Fruit fly (Drosophila melanogaster) whole organism, embryonic: Measurements from ENCODE around the gene Frmd5.

Experiments
- BEAF-32 ChIP-seq: fragments of 200-800 bp; sonication (Bioruptor generic); optimal IDR thresholded peaks from 3 replicates; lab custom pipeline; 2017; ENCODE audit warnings: missing biosample characterization, missing genetic modification characterization, mild to moderate bottlenecking, moderate library complexity, missing genetic modification reagents
- Bteb2 ChIP-seq: fragments of 200-800 bp; sonication (Bioruptor generic); optimal IDR thresholded peaks from 2 replicates; lab custom pipeline; 2016; ENCODE audit warnings: missing biosample characterization, missing genetic modification characterization
- CG10267 ChIP-seq: fragments of 200-800 bp; sonication (Bioruptor generic); optimal IDR thresholded peaks from 2 replicates; lab custom pipeline; 2018; ENCODE audit warnings: missing biosample characterization, mild to moderate bottlenecking, missing genetic modification characterization, moderate library complexity
- CG12659 ChIP-seq: fragments of 200-800 bp; sonication (Bioruptor generic); optimal IDR thresholded peaks from 3 replicates; lab custom pipeline; 2017; ENCODE audit warnings: mild to moderate bottlenecking, missing biosample characterization, missing genetic modification reagents, missing genetic modification characterization
- CG13287 ChIP-seq: fragments of 200-800 bp; sonication (Bioruptor generic); IDR thresholded peaks from 2 replicates; pipeline ENCODE4 v1.3.6; 2022; ENCODE audit warnings: missing biosample characterization, missing genetic modification characterization; ENCODE audit not compliant: partially characterized antibody
- CG14710 ChIP-seq: fragments of 200-800 bp; sonication (Bioruptor generic); optimal IDR thresholded peaks from 3 replicates; lab custom pipeline; 2019; ENCODE audit warnings: missing biosample characterization, mild to moderate bottlenecking, missing genetic modification characterization, moderate library complexity
- CG14965 ChIP-seq: fragments of 200-800 bp; sonication (Bioruptor generic); optimal IDR thresholded peaks from 2 replicates; lab custom pipeline; 2016; ENCODE audit warnings: missing biosample characterization, missing genetic modification characterization, borderline replicate concordance
- CG15514 ChIP-seq: fragments of 200-800 bp; sonication (Bioruptor generic); optimal IDR thresholded peaks from 3 replicates; lab custom pipeline; 2017; ENCODE audit warnings: missing biosample characterization, missing genetic modification characterization, mild to moderate bottlenecking, moderate library complexity, missing genetic modification reagents
- CG1603 ChIP-seq: fragments of 200-800 bp; sonication (Bioruptor generic); optimal IDR thresholded peaks from 2 replicates; lab custom pipeline; 2019; ENCODE audit warnings: missing biosample characterization, mild to moderate bottlenecking, missing genetic modification characterization, moderate library complexity
- CG17186 ChIP-seq: fragments of 200-800 bp; sonication (Bioruptor generic); optimal IDR thresholded peaks from 3 replicates; lab custom pipeline; 2017; ENCODE audit warnings: missing biosample characterization, missing genetic modification reagents, missing genetic modification characterization
- CG2712 ChIP-seq: fragments of 200-800 bp; optimal IDR thresholded peaks from 3 replicates; lab custom pipeline; 2019; ENCODE audit warnings: missing biosample characterization, mild to moderate bottlenecking, missing genetic modification characterization, moderate library complexity
- CG30020 ChIP-seq: fragments of 200-800 bp; optimal IDR thresholded peaks from 2 replicates; lab custom pipeline; 2019; ENCODE audit warnings: missing biosample characterization, mild to moderate bottlenecking, missing genetic modification characterization, moderate library complexity
- CG34376 ChIP-seq: fragments of 200-800 bp; sonication (Bioruptor generic); optimal IDR thresholded peaks from 2 replicates; lab custom pipeline; 2018; ENCODE audit warnings: missing biosample characterization, mild to moderate bottlenecking, missing genetic modification characterization
- CG3995 ChIP-seq: fragments of 200-800 bp; sonication (Bioruptor generic); optimal IDR thresholded peaks from 3 replicates; lab custom pipeline; 2016; ENCODE audit warnings: missing biosample characterization, missing genetic modification characterization
- CG4617 ChIP-seq: fragments of 200-800 bp; sonication (Bioruptor generic); optimal IDR thresholded peaks from 3 replicates; lab custom pipeline; 2016; ENCODE audit warnings: missing biosample characterization, missing genetic modification characterization, borderline replicate concordance
- CG4730 ChIP-seq: fragments of 200-800 bp; sonication (Bioruptor generic); IDR thresholded peaks from 2 replicates; pipeline ENCODE4 v1.3.6; 2022; ENCODE audit warnings: missing biosample characterization, missing genetic modification characterization
- CG8290 ChIP-seq, 3 experiments: fragments of 200-800 bp; sonication (Bioruptor generic); optimal IDR thresholded peaks; 2 replicates each; lab custom pipeline; 2016 to 2019; ENCODE audit warnings: missing biosample characterization in 3 of 3, missing genetic modification characterization in 3 of 3, mild to moderate bottlenecking in 2 of 3, moderate library complexity in 1 of 3
- CG9797 ChIP-seq: fragments of 200-800 bp; sonication (Bioruptor generic); optimal IDR thresholded peaks from 3 replicates; lab custom pipeline; 2018; ENCODE audit warnings: missing biosample characterization, mild to moderate bottlenecking, missing genetic modification characterization
- CkIIα-i1 ChIP-seq: fragments of 200-800 bp; sonication (Bioruptor generic); IDR thresholded peaks from 2 replicates; pipeline ENCODE4 v1.3.6; 2022; ENCODE audit warnings: missing biosample characterization, missing genetic modification characterization
- Dll ChIP-seq: fragments of 200-800 bp; sonication (Bioruptor generic); IDR thresholded peaks from 4 replicates; pipeline ENCODE4 v1.3.6; 2022; ENCODE audit warnings: missing biosample characterization, missing genetic modification characterization; ENCODE audit not compliant: partially characterized antibody
- Dp ChIP-seq: fragments of 200-800 bp; sonication (Bioruptor generic); optimal IDR thresholded peaks from 2 replicates; lab custom pipeline; 2018; ENCODE audit warnings: missing biosample characterization, mild to moderate bottlenecking, missing genetic modification characterization, moderate library complexity
- Elba2 ChIP-seq: fragments of 200-800 bp; sonication (Bioruptor generic); optimal IDR thresholded peaks from 3 replicates; lab custom pipeline; 2016; ENCODE audit warnings: missing biosample characterization, missing genetic modification characterization
- Ets65A ChIP-seq: fragments of 200-800 bp; sonication (Bioruptor generic); peaks from one replicate; lab custom pipeline; 2016; ENCODE audit warnings: missing biosample characterization, missing genetic modification characterization
- Ets97D ChIP-seq: fragments of 200-800 bp; sonication (Bioruptor generic); optimal IDR thresholded peaks from 3 replicates; lab custom pipeline; 2016; ENCODE audit warnings: missing biosample characterization, missing genetic modification characterization
- HLH3B ChIP-seq: fragments of 200-800 bp; sonication (Bioruptor generic); IDR thresholded peaks from 2 replicates; pipeline ENCODE4 v1.3.6; 2022; ENCODE audit warnings: missing biosample characterization, missing genetic modification characterization
- MBD-R2 ChIP-seq: fragments of 200-800 bp; sonication (Bioruptor generic); IDR thresholded peaks from 2 replicates; pipeline ENCODE4 v1.3.6; 2022; ENCODE audit warnings: missing biosample characterization, missing genetic modification characterization
- Mad ChIP-seq: fragments of 200-800 bp; sonication (Bioruptor generic); optimal IDR thresholded peaks from 2 replicates; lab custom pipeline; 2016; ENCODE audit warnings: missing biosample characterization, missing genetic modification characterization
- Med ChIP-seq: fragments of 200-800 bp; sonication (Bioruptor generic); peaks from one replicate; lab custom pipeline; 2016; ENCODE audit warnings: missing biosample characterization, missing genetic modification characterization, mild to moderate bottlenecking, inconsistent platforms, moderate library complexity
- Pdp1 ChIP-seq, 2 experiments: fragments of 200-800 bp; sonication (Bioruptor generic); optimal IDR thresholded peaks; 3 replicates each; lab custom pipeline; 2016; ENCODE audit warnings: missing biosample characterization in 2 of 2, missing genetic modification characterization in 2 of 2, mild to moderate bottlenecking in 1 of 2, moderate library complexity in 1 of 2
- Sin3A ChIP-seq: fragments of >200 bp; optimal IDR thresholded peaks from 2 replicates; lab custom pipeline; 2018
- YL-1 ChIP-seq: fragments of 200-800 bp; sonication (Bioruptor generic); optimal IDR thresholded peaks from 3 replicates; lab custom pipeline; 2017; ENCODE audit warnings: missing biosample characterization, mild to moderate bottlenecking, missing genetic modification characterization
- amos ChIP-seq: fragments of 200-800 bp; sonication (Bioruptor generic); IDR thresholded peaks from 2 replicates; pipeline ENCODE4 v1.3.6; 2022; ENCODE audit warnings: missing biosample characterization, missing genetic modification characterization; ENCODE audit not compliant: partially characterized antibody
- chn ChIP-seq: fragments of 200-800 bp; sonication (Bioruptor generic); optimal IDR thresholded peaks from 2 replicates; lab custom pipeline; 2016; ENCODE audit warnings: missing biosample characterization, missing genetic modification characterization
- crp ChIP-seq, 2 experiments: fragments of 200-800 bp; sonication (Bioruptor generic); optimal IDR thresholded peaks; 2 replicates in 1 of 2; 3 replicates in 1 of 2; lab custom pipeline; 2017; ENCODE audit warnings: missing biosample characterization in 2 of 2, missing genetic modification characterization in 2 of 2, mild to moderate bottlenecking in 1 of 2, moderate library complexity in 1 of 2
- da ChIP-seq: fragments of 200-800 bp; sonication (Bioruptor generic); optimal IDR thresholded peaks from 2 replicates; lab custom pipeline; 2016; ENCODE audit warnings: missing biosample characterization, missing genetic modification characterization
- fd102C ChIP-seq: fragments of 200-800 bp; sonication (Bioruptor generic); optimal IDR thresholded peaks from 2 replicates; lab custom pipeline; 2018; ENCODE audit warnings: missing biosample characterization, mild to moderate bottlenecking, missing genetic modification characterization, moderate library complexity
- fd64A ChIP-seq: fragments of 200-800 bp; sonication (Bioruptor generic); optimal IDR thresholded peaks from 3 replicates; lab custom pipeline; 2018; ENCODE audit warnings: missing biosample characterization, mild to moderate bottlenecking, missing genetic modification characterization
- gfzf ChIP-seq: fragments of 200-800 bp; sonication (Bioruptor generic); optimal IDR thresholded peaks from 2 replicates; lab custom pipeline; 2016; ENCODE audit warnings: missing biosample characterization, mild to moderate bottlenecking, missing genetic modification characterization, moderate library complexity
- luna ChIP-seq: fragments of 200-800 bp; sonication (Bioruptor generic); optimal IDR thresholded peaks from 2 replicates; lab custom pipeline; 2016; ENCODE audit warnings: missing biosample characterization, missing genetic modification characterization
- nmo ChIP-seq: fragments of 200-800 bp; sonication (Bioruptor generic); optimal IDR thresholded peaks from 2 replicates; lab custom pipeline; 2018; ENCODE audit warnings: missing biosample characterization, mild to moderate bottlenecking, missing genetic modification characterization, moderate library complexity
- pfk ChIP-seq: fragments of 200-800 bp; sonication (Bioruptor generic); optimal IDR thresholded peaks from 2 replicates; lab custom pipeline; 2018; ENCODE audit warnings: missing biosample characterization, mild to moderate bottlenecking, missing genetic modification characterization, moderate library complexity
- phol ChIP-seq: fragments of 200-800 bp; sonication (Bioruptor generic); optimal IDR thresholded peaks from 3 replicates; lab custom pipeline; 2018; ENCODE audit warnings: missing biosample characterization, mild to moderate bottlenecking, missing genetic modification characterization, moderate library complexity
- pzg ChIP-seq: fragments of 200-800 bp; sonication (Bioruptor generic); optimal IDR thresholded peaks from 3 replicates; lab custom pipeline; 2018; ENCODE audit warnings: missing biosample characterization, mild to moderate bottlenecking, missing genetic modification characterization, moderate library complexity
- row ChIP-seq: fragments of 200-800 bp; sonication (Bioruptor generic); IDR thresholded peaks from 3 replicates; pipeline ENCODE4 v1.3.6; 2022; ENCODE audit warnings: missing biosample characterization, missing genetic modification characterization
- sens ChIP-seq: fragments of 200-800 bp; sonication (Bioruptor generic); peaks from one replicate; lab custom pipeline; 2016; ENCODE audit warnings: missing biosample characterization, missing genetic modification characterization
- sima ChIP-seq: fragments of 200-800 bp; sonication (Bioruptor generic); optimal IDR thresholded peaks from 2 replicates; lab custom pipeline; 2016; ENCODE audit warnings: missing biosample characterization, missing genetic modification characterization
- sug ChIP-seq: fragments of 200-800 bp; optimal IDR thresholded peaks from 2 replicates; lab custom pipeline; 2019; ENCODE audit warnings: missing biosample characterization, mild to moderate bottlenecking, missing genetic modification characterization, moderate library complexity
- vnd ChIP-seq: fragments of 200-800 bp; sonication (Bioruptor generic); IDR thresholded peaks from 3 replicates; pipeline ENCODE4 v1.3.6; 2022; ENCODE audit warnings: missing biosample characterization, missing genetic modification characterization; ENCODE audit not compliant: partially characterized antibody
- zen ChIP-seq: fragments of 200-800 bp; sonication (Bioruptor generic); optimal IDR thresholded peaks from 3 replicates; lab custom pipeline; 2018; ENCODE audit warnings: missing biosample characterization, mild to moderate bottlenecking, missing genetic modification characterization, moderate library complexity

Frmd5 gene

dm6 chr2L:10311822-10312221 lies 32.4 kb upstream of the Frmd5 start (continued):
- TF ChIP-seq gfzf (GFP tag; lab: Kevin White, UChicago) (peak; percentile 76), HLH3B (GFP tag; lab: Robert Waterston, UW) (no peak), Dll (GFP tag; lab: Robert Waterston, UW) (peak; percentile 42; the same call in 1 of the 4 replicates), CG1603 (peak; percentile 99), Dp (peak; percentile 41), CG14710 (tag; lab: Kevin White, UChicago) (peak; percentile 23), phol (peak; percentile 21), row (GFP tag; lab: Robert Waterston, UW) (peak; percentile 46; the same call in 1 of the 3 replicates), luna (no peak), vnd (no peak), amos (peak; percentile 27; the same call in 1 of the 2 replicates), da (no peak), pfk (GFP tag; lab: Kevin White, UChicago) (peak; percentile 95), CG4617 (GFP tag; lab: Kevin White, UChicago) (peak; percentile 76), CG9797 (GFP tag; lab: Kevin White, UChicago) (peak; percentile 69), MBD-R2 (GFP tag; lab: Robert Waterston, UW) (peak; percentile 65), CG3995 (peak; percentile 10), BEAF-32 (GFP tag; lab: Kevin White, UChicago) (peak; percentile 52), Mad (GFP tag; lab: Kevin White, UChicago) (no peak), Sin3A (lab: Kevin White, UChicago) (peak; percentile 28), CkIIα-i1 (no peak), CG34376 (GFP tag; lab: Kevin White, UChicago) (no peak), Elba2 (GFP tag; lab: Kevin White, UChicago) (peak; percentile 27), Ets97D (GFP tag; lab: Kevin White, UChicago) (peak; percentile 38), CG10267 (tag; lab: Kevin White, UChicago) (peak; percentile 5), crp (GFP tag; optimal IDR thresholded peaks at IDR 0.05; lab: Kevin White, UChicago) (peak in 1 of 2 experiments; percentile 60), YL-1 (GFP tag; lab: Kevin White, UChicago) (peak; percentile 21), CG8290 (GFP tag; optimal IDR thresholded peaks at IDR 0.05; lab: Kevin White, UChicago) (no peak), CG8290 (tag; optimal IDR thresholded peaks at IDR 0.05; lab: Kevin White, UChicago) (peak in 1 of 2 experiments; percentile 4), Pdp1 (GFP tag; optimal IDR thresholded peaks at IDR 0.05; lab: Kevin White, UChicago) (peak in 1 of 2 experiments; percentile 23), CG13287 (GFP tag; lab: Robert Waterston, UW) (peak; percentile 42; the same call in 1 of the 2 replicates), nmo (GFP tag; lab: Kevin White, UChicago) (peak; percentile 9), chn (GFP tag; lab: Kevin White, UChicago) (no peak), CG17186 (GFP tag; lab: Kevin White, UChicago) (no peak), pzg (peak; percentile 69), CG15514 (GFP tag; lab: Kevin White, UChicago) (peak; percentile 37), sug (tag; lab: Kevin White, UChicago) (peak; percentile 12), Bteb2 (GFP tag; lab: Kevin White, UChicago) (no peak), fd102C (GFP tag; lab: Kevin White, UChicago) (no peak), CG2712 (tag; lab: Kevin White, UChicago) (peak; percentile 7), Med (GFP tag; lab: Kevin White, UChicago) (peak; percentile 43), sima (GFP tag; lab: Kevin White, UChicago) (no peak), fd64A (GFP tag; lab: Kevin White, UChicago) (no peak), sens (GFP tag; lab: Kevin White, UChicago) (peak; percentile 72), Ets65A (peak; percentile 54), CG14965 (no peak), CG30020 (tag; lab: Kevin White, UChicago) (peak; percentile 97), CG12659 (GFP tag; lab: Kevin White, UChicago) (peak; percentile 62), zen (tag; lab: Kevin White, UChicago) (peak; percentile 26), CG4730 (no peak)
